Worm (Caenorhabditis elegans) whole organism, L2 larva: ENCODE measurements around the gene efn-4.

ENCODE experiments used
- C34F6.9 ChIP-seq: fragments of 150-350 bp; optimal IDR thresholded peaks from 2 replicates; lab custom pipeline; 2014; ENCODE audit warnings: missing biosample characterization, missing genetic modification characterization
- R02D3.7 ChIP-seq: fragments of 150-350 bp; optimal IDR thresholded peaks from 2 replicates; lab custom pipeline; 2014; ENCODE audit warnings: missing biosample characterization, missing genetic modification characterization
- ZK546.5 ChIP-seq: sonication (generic microtip); optimal IDR thresholded peaks from 2 replicates; lab custom pipeline; 2017; ENCODE audit warnings: missing biosample characterization, missing genetic modification characterization
- aly-2 ChIP-seq: fragments of 150-350 bp; optimal IDR thresholded peaks from 2 replicates; lab custom pipeline; 2014; ENCODE audit warnings: missing biosample characterization, missing genetic modification characterization
- blmp-1 ChIP-seq: sonication (generic microtip); optimal IDR thresholded peaks from 2 replicates; lab custom pipeline; 2017; ENCODE audit warnings: missing genetic modification characterization, mild to moderate bottlenecking, missing compliant biosample characterization, antibody characterized with exemption, moderate library complexity; ENCODE audit not compliant: insufficient read depth
- ceh-16 ChIP-seq: fragments of 150-350 bp; optimal IDR thresholded peaks from 2 replicates; lab custom pipeline; 2014; ENCODE audit warnings: missing biosample characterization, missing genetic modification characterization
- ceh-82 ChIP-seq: fragments of 150-350 bp; optimal IDR thresholded peaks from 2 replicates; lab custom pipeline; 2014; ENCODE audit warnings: missing biosample characterization, missing genetic modification characterization
- crh-2 ChIP-seq: sonication (generic microtip); optimal IDR thresholded peaks from 2 replicates; lab custom pipeline; 2017; ENCODE audit warnings: missing biosample characterization, missing genetic modification characterization
- fos-1 ChIP-seq: fragments of 150-350 bp; optimal IDR thresholded peaks from 2 replicates; lab custom pipeline; 2014; ENCODE audit warnings: missing biosample characterization, missing genetic modification characterization
- lin-39 ChIP-seq: fragments of 150-350 bp; optimal IDR thresholded peaks from 2 replicates; lab custom pipeline; 2014; ENCODE audit warnings: missing biosample characterization, missing genetic modification reagents, missing genetic modification characterization
- lsy-2 ChIP-seq, 2 experiments: fragments of 150-350 bp in 1 of 2; sonication (generic microtip) in 1 of 2; optimal IDR thresholded peaks; 2 replicates each; lab custom pipeline; 2014 to 2017; ENCODE audit warnings: missing biosample characterization in 2 of 2, missing genetic modification characterization in 2 of 2
- nhr-11 ChIP-seq: fragments of 150-350 bp; optimal IDR thresholded peaks from 2 replicates; lab custom pipeline; 2014; ENCODE audit warnings: missing biosample characterization, missing genetic modification characterization
- nhr-129 ChIP-seq: fragments of 150-350 bp; optimal IDR thresholded peaks from 2 replicates; lab custom pipeline; 2014; ENCODE audit warnings: missing biosample characterization, missing genetic modification characterization
- nhr-237 ChIP-seq: fragments of 150-350 bp; optimal IDR thresholded peaks from 2 replicates; lab custom pipeline; 2014; ENCODE audit warnings: missing biosample characterization, missing genetic modification characterization
- nhr-25 ChIP-seq: fragments of 150-350 bp; sonication (generic microtip); optimal IDR thresholded peaks from 3 replicates; lab custom pipeline; 2014; ENCODE audit warnings: missing biosample characterization, missing genetic modification characterization
- peb-1 ChIP-seq: fragments of 150-350 bp; optimal IDR thresholded peaks from 2 replicates; lab custom pipeline; 2014; ENCODE audit warnings: missing biosample characterization, missing genetic modification characterization
- skn-1 ChIP-seq: sonication (generic microtip); optimal IDR thresholded peaks from 2 replicates; lab custom pipeline; 2017; ENCODE audit warnings: missing biosample characterization, missing genetic modification characterization
- sma-9 ChIP-seq, 2 experiments: fragments of 150-350 bp in 1 of 2; sonication (generic microtip) in 1 of 2; optimal IDR thresholded peaks; 2 replicates each; lab custom pipeline; 2014 to 2016; ENCODE audit warnings: missing genetic modification characterization in 2 of 2, mild to moderate bottlenecking in 1 of 2, missing biosample characterization in 1 of 2, missing compliant biosample characterization in 1 of 2, missing genetic modification reagents in 1 of 2, moderate library complexity in 1 of 2

efn-4 gene

DNA sequence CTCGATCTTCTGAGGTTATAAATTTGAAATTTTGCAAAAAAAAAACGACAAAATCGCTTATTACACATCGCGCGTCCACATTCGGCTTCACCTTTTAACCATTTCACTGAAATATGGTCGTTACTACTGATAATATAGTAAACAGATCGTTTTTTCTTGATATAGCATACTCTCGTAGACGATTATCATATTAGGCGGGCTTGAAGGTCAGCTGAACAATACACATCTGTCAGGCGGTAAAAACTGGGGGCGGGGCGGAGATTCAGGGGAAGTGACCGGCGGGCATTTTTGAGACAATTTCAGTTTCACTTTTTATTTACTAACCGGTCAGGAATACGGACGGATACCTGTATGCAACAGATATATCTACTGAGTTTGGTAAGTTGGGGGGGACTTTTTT, 56.2 kb downstream of the efn-4 start, which contains the start of gene C18H7.1:
C18H7.1 (plus strand) TSS at position 301 of the 400 bp plus-strand sequence.
- no peak for TF ChIP-seq lsy-2 (tag; optimal IDR thresholded peaks at IDR 0.05; lab: Kevin White, UChicago)
- TF ChIP-seq skn-1 (tag; lab: Kevin White, UChicago), result no peak
- no peak for TF ChIP-seq C34F6.9 (tag; lab: Kevin White, UChicago)
- TF ChIP-seq ZK546.5, result no peak
- no peak for TF ChIP-seq R02D3.7 (tag; lab: Kevin White, UChicago)
- TF ChIP-seq sma-9 (GFP tag; optimal IDR thresholded peaks at IDR 0.05; lab: Kevin White, UChicago), result no peak
- TF ChIP-seq sma-9 (tag; optimal IDR thresholded peaks at IDR 0.05; lab: Kevin White, UChicago), result no peak
- no peak for TF ChIP-seq lin-39 (tag; lab: Kevin White, UChicago)
- no peak for TF ChIP-seq nhr-11 (tag; lab: Kevin White, UChicago)
- TF ChIP-seq peb-1 (tag; lab: Kevin White, UChicago), result no peak
- TF ChIP-seq nhr-25, result no peak
- TF ChIP-seq blmp-1, result no peak
- no peak for TF ChIP-seq ceh-16
- TF ChIP-seq crh-2 (tag; lab: Kevin White, UChicago), result no peak
- no peak for TF ChIP-seq nhr-237 (tag; lab: Kevin White, UChicago)
- TF ChIP-seq aly-2 (tag; lab: Kevin White, UChicago), result no peak
- TF ChIP-seq fos-1 (tag; lab: Kevin White, UChicago), result no peak
- no peak for TF ChIP-seq nhr-129 (tag; lab: Kevin White, UChicago)
- no peak for TF ChIP-seq ceh-82 (tag; lab: Kevin White, UChicago)
